Worm (Caenorhabditis elegans) whole organism, L1 larva: ENCODE results near the gene rab-7.

ENCODE experiments used
- F16B12.6 ChIP-seq: fragments of 150-350 bp; optimal IDR thresholded peaks from 2 replicates; lab custom pipeline; 2014; ENCODE audit warnings: missing biosample characterization, missing genetic modification characterization
- alr-1 ChIP-seq: fragments of 200-800 bp; sonication (Bioruptor generic); optimal IDR thresholded peaks from 2 replicates; lab custom pipeline; 2018; ENCODE audit warnings: borderline replicate concordance, mild to moderate bottlenecking, missing genetic modification characterization, missing compliant biosample characterization
- ama-1 ChIP-seq: fragments of 150-350 bp; optimal IDR thresholded peaks from 2 replicates; lab custom pipeline; 2014
- blmp-1 ChIP-seq: fragments of 150-350 bp; optimal IDR thresholded peaks from 2 replicates; lab custom pipeline; 2014; ENCODE audit warnings: missing biosample characterization, missing genetic modification characterization
- ceh-8 ChIP-seq: fragments of 200-800 bp; sonication (Bioruptor generic); optimal IDR thresholded peaks from 2 replicates; lab custom pipeline; 2018; ENCODE audit warnings: mild to moderate bottlenecking, missing genetic modification characterization, moderate library complexity, missing compliant biosample characterization
- ceh-82 ChIP-seq, 3 experiments: fragments of 150-350 bp in 1 of 3; sonication (generic microtip) in 2 of 3; optimal IDR thresholded peaks; 2 replicates each; lab custom pipeline; 2014 to 2017; ENCODE audit warnings: missing biosample characterization in 3 of 3, missing genetic modification characterization in 3 of 3
- ces-1 ChIP-seq: fragments of 150-350 bp; optimal IDR thresholded peaks from 2 replicates; lab custom pipeline; 2014; ENCODE audit warnings: missing biosample characterization, missing genetic modification reagents, missing genetic modification characterization
- dsc-1 ChIP-seq: sonication (generic microtip); optimal IDR thresholded peaks from 2 replicates; lab custom pipeline; 2016; ENCODE audit warnings: mild to moderate bottlenecking, missing genetic modification characterization, missing compliant biosample characterization
- efl-1 ChIP-seq, 4 experiments: fragments of 150-350 bp; optimal IDR thresholded peaks in 3 of 4; peaks in 1 of 4; 1 replicate in 1 of 4; 2 replicates in 3 of 4; lab custom pipeline; 2014; ENCODE audit warnings: missing biosample characterization in 2 of 4, missing genetic modification characterization in 2 of 4, missing genetic modification reagents in 2 of 4
- efl-3 ChIP-seq: fragments of 200-800 bp; sonication (Bioruptor generic); optimal IDR thresholded peaks from 2 replicates; lab custom pipeline; 2018; ENCODE audit warnings: mild to moderate bottlenecking, missing genetic modification characterization, missing compliant biosample characterization
- egl-13 ChIP-seq: sonication (generic microtip); optimal IDR thresholded peaks from 2 replicates; lab custom pipeline; 2016; ENCODE audit warnings: missing genotype, missing genetic modification reagents, missing genetic modification characterization, missing compliant biosample characterization
- egl-27 ChIP-seq, 2 experiments: fragments of 150-350 bp in 1 of 2; sonication (generic microtip); optimal IDR thresholded peaks; 3 replicates each; lab custom pipeline; 2017 to 2018; ENCODE audit warnings: missing biosample characterization in 2 of 2, missing genetic modification characterization in 2 of 2, missing genetic modification reagents in 2 of 2
- hlh-17 ChIP-seq: fragments of 200-800 bp; sonication (Bioruptor generic); optimal IDR thresholded peaks from 2 replicates; lab custom pipeline; 2018; ENCODE audit warnings: missing genetic modification characterization, mild to moderate bottlenecking, missing compliant biosample characterization, moderate library complexity, borderline replicate concordance
- irx-1 ChIP-seq: sonication (generic microtip); optimal IDR thresholded peaks from 2 replicates; lab custom pipeline; 2016; ENCODE audit warnings: missing genetic modification characterization, missing compliant biosample characterization
- lin-13 ChIP-seq: fragments of 150-350 bp; optimal IDR thresholded peaks from 2 replicates; lab custom pipeline; 2014; ENCODE audit warnings: missing biosample characterization, missing genetic modification reagents, missing genetic modification characterization
- lin-14 ChIP-seq: fragments of 200-800 bp; sonication (Bioruptor generic); optimal IDR thresholded peaks from 2 replicates; lab custom pipeline; 2018; ENCODE audit warnings: mild to moderate bottlenecking, missing genetic modification characterization, moderate library complexity, missing compliant biosample characterization
- lin-15B ChIP-seq: fragments of 150-350 bp; sonication (generic microtip); optimal IDR thresholded peaks from 3 replicates; lab custom pipeline; 2014; ENCODE audit warnings: missing biosample characterization, missing genetic modification characterization
- lin-39 ChIP-seq: fragments of 150-350 bp; optimal IDR thresholded peaks from 2 replicates; lab custom pipeline; 2014; ENCODE audit warnings: missing biosample characterization, missing genetic modification reagents, missing genetic modification characterization
- lir-3 ChIP-seq: sonication (generic microtip); optimal IDR thresholded peaks from 2 replicates; lab custom pipeline; 2016; ENCODE audit warnings: mild to moderate bottlenecking, missing genetic modification characterization, moderate library complexity, missing compliant biosample characterization; ENCODE audit not compliant: poor library complexity
- mab-9 ChIP-seq: fragments of 200-800 bp; sonication (Bioruptor generic); IDR thresholded peaks from 2 replicates; pipeline ENCODE4 v1.3.6; 2022; ENCODE audit warnings: missing genetic modification reagents, missing genetic modification characterization, missing compliant biosample characterization
- mdl-1 ChIP-seq, 2 experiments: fragments of 150-350 bp; optimal IDR thresholded peaks; 2 replicates each; lab custom pipeline; 2014 to 2017; ENCODE audit warnings: missing biosample characterization in 2 of 2, missing genetic modification characterization in 2 of 2, inconsistent platforms in 1 of 2
- nhr-12 ChIP-seq: sonication (generic microtip); optimal IDR thresholded peaks from 2 replicates; lab custom pipeline; 2017; ENCODE audit warnings: missing biosample characterization, missing genetic modification characterization
- nhr-19 ChIP-seq: fragments of 200-800 bp; sonication (Bioruptor generic); conservative IDR thresholded peaks from 2 replicates; pipeline ENCODE4 v1.3.6; 2022; ENCODE audit warnings: missing genetic modification characterization, missing compliant biosample characterization
- nhr-237 ChIP-seq: fragments of 150-350 bp; optimal IDR thresholded peaks from 2 replicates; lab custom pipeline; 2014; ENCODE audit warnings: missing biosample characterization, missing genetic modification characterization
- nhr-28 ChIP-seq: fragments of 150-350 bp; optimal IDR thresholded peaks from 2 replicates; lab custom pipeline; 2014; ENCODE audit warnings: missing biosample characterization, missing genetic modification characterization
- nhr-84 ChIP-seq: sonication (generic microtip); optimal IDR thresholded peaks from 2 replicates; lab custom pipeline; 2017; ENCODE audit warnings: missing biosample characterization, missing genetic modification characterization
- nhr-85 ChIP-seq: sonication (generic microtip); peaks from one replicate; lab custom pipeline; 2016; ENCODE audit warnings: missing genetic modification characterization, inconsistent platforms, missing compliant biosample characterization
- nhr-90 ChIP-seq: sonication (generic microtip); optimal IDR thresholded peaks from 2 replicates; lab custom pipeline; 2016; ENCODE audit warnings: mild to moderate bottlenecking, missing genetic modification characterization, missing compliant biosample characterization; ENCODE audit not compliant: poor library complexity
- pax-3 ChIP-seq: fragments of 200-800 bp; sonication (Bioruptor generic); optimal IDR thresholded peaks from 2 replicates; lab custom pipeline; 2018; ENCODE audit warnings: mild to moderate bottlenecking, missing genetic modification characterization, moderate library complexity, missing compliant biosample characterization
- rnt-1 ChIP-seq: sonication (generic microtip); optimal IDR thresholded peaks from 2 replicates; lab custom pipeline; 2016; ENCODE audit warnings: mild to moderate bottlenecking, missing genetic modification characterization, moderate library complexity, missing compliant biosample characterization
- snpc-4 ChIP-seq: fragments of 150-350 bp; optimal IDR thresholded peaks from 2 replicates; lab custom pipeline; 2014; ENCODE audit warnings: missing biosample characterization, missing genetic modification characterization
- sox-4 ChIP-seq: sonication (generic microtip); optimal IDR thresholded peaks from 2 replicates; lab custom pipeline; 2016; ENCODE audit warnings: missing genetic modification characterization, missing compliant biosample characterization
- tlp-1 ChIP-seq: fragments of 150-350 bp; optimal IDR thresholded peaks from 2 replicates; lab custom pipeline; 2014; ENCODE audit warnings: missing biosample characterization, missing genetic modification characterization
- unc-30 ChIP-seq: sonication (generic microtip); optimal IDR thresholded peaks from 2 replicates; lab custom pipeline; 2017; ENCODE audit warnings: missing biosample characterization, missing genetic modification characterization
- unc-86 ChIP-seq: sonication (generic microtip); optimal IDR thresholded peaks from 2 replicates; lab custom pipeline; 2016; ENCODE audit warnings: missing genetic modification characterization, missing compliant biosample characterization
- unc-98 ChIP-seq: fragments of 200-800 bp; sonication (Bioruptor generic); IDR thresholded peaks from 2 replicates; pipeline ENCODE4 v1.3.6; 2022; ENCODE audit warnings: missing genetic modification characterization, missing compliant biosample characterization
- vab-15 ChIP-seq: sonication (generic microtip); optimal IDR thresholded peaks from 2 replicates; lab custom pipeline; 2017; ENCODE audit warnings: missing genotype, mild to moderate bottlenecking, missing genetic modification characterization, missing compliant biosample characterization
- zag-1 ChIP-seq: fragments of 150-350 bp; optimal IDR thresholded peaks from 2 replicates; lab custom pipeline; 2014; ENCODE audit warnings: missing biosample characterization, missing genetic modification characterization
- zip-4 ChIP-seq: fragments of 200-800 bp; sonication (Bioruptor generic); optimal IDR thresholded peaks from 2 replicates; lab custom pipeline; 2018; ENCODE audit warnings: mild to moderate bottlenecking, missing genetic modification characterization, moderate library complexity, missing compliant biosample characterization
- ztf-4 ChIP-seq: fragments of 150-350 bp; optimal IDR thresholded peaks from 2 replicates; lab custom pipeline; 2014; ENCODE audit warnings: missing biosample characterization, missing genetic modification characterization

rab-7 gene

DNA sequence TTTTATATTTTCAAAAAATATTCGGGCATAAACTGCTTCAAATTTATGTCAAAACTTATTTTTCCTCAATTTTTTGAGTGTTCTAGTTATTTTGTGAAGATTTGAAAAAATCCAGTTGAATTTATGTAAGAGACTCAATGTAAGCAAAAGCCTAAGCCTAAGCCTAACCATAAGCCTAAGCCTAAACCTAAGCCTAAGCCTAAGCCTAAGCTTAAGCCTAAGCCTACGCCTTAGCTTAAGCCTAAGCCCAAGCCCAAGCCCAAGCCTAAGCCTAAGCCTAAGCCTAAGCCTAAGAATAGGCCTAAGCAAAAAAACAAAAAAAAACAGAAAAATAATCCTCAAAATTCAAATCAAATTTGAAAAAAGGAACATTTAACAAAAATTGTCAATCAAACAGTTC is 36.6 kb downstream of the rab-7 start:
- TF ChIP-seq tlp-1 (tag; lab: Kevin White, UChicago) (no peak), mab-9 (no peak), unc-30 (tag; lab: Kevin White, UChicago) (no peak), ztf-4 (tag; lab: Kevin White, UChicago) (no peak), nhr-12 (tag; lab: Kevin White, UChicago) (no peak), nhr-28 (tag; lab: Kevin White, UChicago) (no peak), lin-14 (GFP tag; lab: Kevin White, UChicago) (no peak), egl-13 (tag; lab: Kevin White, UChicago) (no peak), unc-86 (no peak), nhr-84 (tag; lab: Kevin White, UChicago) (no peak), snpc-4 (tag; lab: Kevin White, UChicago) (no peak)

DNA sequence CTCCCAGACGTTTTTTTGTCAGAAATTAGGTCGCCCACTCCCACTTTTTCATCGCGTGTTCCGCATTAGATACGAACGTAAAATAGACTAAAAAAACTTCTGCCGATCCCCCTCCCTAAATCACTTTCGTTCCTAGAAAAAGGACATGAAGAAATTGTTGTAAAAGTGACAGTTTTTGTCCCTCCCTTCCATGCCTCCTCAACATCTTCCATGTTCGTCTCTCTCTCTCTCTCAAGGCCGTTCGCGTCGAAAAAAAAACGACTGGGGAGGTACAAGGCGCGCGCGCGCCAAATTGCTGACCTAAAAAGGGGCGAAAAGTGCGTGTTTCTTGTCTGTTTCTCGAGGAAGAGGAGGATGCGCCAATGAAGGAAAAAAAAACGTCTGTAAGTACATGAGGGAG is 38.0 kb downstream of the rab-7 start:
- TF ChIP-seq efl-3: no peak
- no peak for TF ChIP-seq ces-1 (GFP tag; lab: Kevin White, UChicago)
- TF ChIP-seq ztf-4 (tag; lab: Kevin White, UChicago): no peak
- TF ChIP-seq lin-14 (GFP tag; lab: Kevin White, UChicago): peak; percentile 26
- TF ChIP-seq pax-3 (tag; lab: Kevin White, UChicago): no peak
- no peak for TF ChIP-seq lin-13 (GFP tag; lab: Kevin White, UChicago)
- no peak for TF ChIP-seq efl-1 (optimal IDR thresholded peaks at IDR 0.05; lab: Kevin White, UChicago)
- peak in 1 of 2 experiments; percentile 65 for TF ChIP-seq efl-1 (GFP tag; optimal IDR thresholded peaks at IDR 0.05 in 1 of 2; lab: Kevin White, UChicago)
- peak; percentile 78 for TF ChIP-seq blmp-1 (tag; lab: Kevin White, UChicago)
- no peak for TF ChIP-seq irx-1 (tag; lab: Kevin White, UChicago)

DNA sequence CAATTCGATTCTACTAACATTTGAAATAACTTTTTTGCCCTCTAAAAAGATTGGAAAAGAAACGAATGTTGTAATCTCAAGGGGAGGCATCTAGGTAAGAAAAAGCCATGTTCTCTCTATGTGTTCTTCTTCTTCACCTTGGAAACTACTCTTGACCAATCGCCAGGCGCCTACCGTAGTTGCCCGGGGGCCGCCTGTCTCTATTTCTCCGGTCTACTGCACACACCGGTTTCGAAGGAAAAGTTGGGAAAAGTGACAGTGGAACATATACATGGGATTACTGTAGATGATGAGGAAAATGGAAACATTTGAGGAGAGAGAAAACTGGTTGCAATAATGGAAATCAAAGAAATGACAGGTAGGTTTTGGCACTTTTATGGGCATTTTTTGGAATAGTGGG is 40.2 kb downstream of the rab-7 start:
- no peak for TF ChIP-seq lin-13 (GFP tag; lab: Kevin White, UChicago)
- TF ChIP-seq, all 84 proteins: peak for 0

DNA sequence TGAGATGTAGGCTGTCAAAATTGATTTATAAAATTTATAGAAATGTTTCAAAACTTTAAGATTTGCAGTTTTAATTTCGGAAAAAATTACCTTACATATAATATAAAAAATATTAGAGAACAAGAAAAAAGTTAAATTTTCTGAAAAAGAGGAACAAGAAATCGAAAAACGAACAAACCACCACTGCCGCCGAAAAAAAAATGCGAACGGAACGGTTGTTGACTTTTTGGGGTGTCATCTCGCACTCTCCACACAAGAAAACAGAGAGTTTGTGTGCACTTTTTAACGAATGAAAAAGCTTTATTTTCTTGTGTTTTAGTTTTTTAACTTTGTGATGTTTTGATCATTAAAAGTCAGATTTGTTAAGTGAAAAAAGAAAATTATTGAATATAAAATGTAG is 41.5 kb downstream of the rab-7 start:
- TF ChIP-seq nhr-237 (no peak), egl-27 (tag; optimal IDR thresholded peaks at IDR 0.05; lab: Kevin White, UChicago) (no peak), sox-4 (no peak), lin-15B (no peak), nhr-19 (GFP tag; lab: Robert Waterston, UW) (no peak), nhr-12 (tag; lab: Kevin White, UChicago) (no peak), rnt-1 (tag; lab: Kevin White, UChicago) (no peak), egl-13 (tag; lab: Kevin White, UChicago) (no peak), vab-15 (tag; lab: Kevin White, UChicago) (no peak), lin-39 (tag; lab: Kevin White, UChicago) (no peak), unc-98 (GFP tag; lab: Robert Waterston, UW) (no peak), lir-3 (no peak), efl-3 (no peak), ama-1 (lab: Kevin White, UChicago) (no peak), mdl-1 (tag; optimal IDR thresholded peaks at IDR 0.05; lab: Kevin White, UChicago) (no peak), zip-4 (GFP tag; lab: Kevin White, UChicago) (no peak), F16B12.6 (tag; lab: Kevin White, UChicago) (no peak), pax-3 (tag; lab: Kevin White, UChicago) (no peak), hlh-17 (GFP tag; lab: Kevin White, UChicago) (no peak)

DNA sequence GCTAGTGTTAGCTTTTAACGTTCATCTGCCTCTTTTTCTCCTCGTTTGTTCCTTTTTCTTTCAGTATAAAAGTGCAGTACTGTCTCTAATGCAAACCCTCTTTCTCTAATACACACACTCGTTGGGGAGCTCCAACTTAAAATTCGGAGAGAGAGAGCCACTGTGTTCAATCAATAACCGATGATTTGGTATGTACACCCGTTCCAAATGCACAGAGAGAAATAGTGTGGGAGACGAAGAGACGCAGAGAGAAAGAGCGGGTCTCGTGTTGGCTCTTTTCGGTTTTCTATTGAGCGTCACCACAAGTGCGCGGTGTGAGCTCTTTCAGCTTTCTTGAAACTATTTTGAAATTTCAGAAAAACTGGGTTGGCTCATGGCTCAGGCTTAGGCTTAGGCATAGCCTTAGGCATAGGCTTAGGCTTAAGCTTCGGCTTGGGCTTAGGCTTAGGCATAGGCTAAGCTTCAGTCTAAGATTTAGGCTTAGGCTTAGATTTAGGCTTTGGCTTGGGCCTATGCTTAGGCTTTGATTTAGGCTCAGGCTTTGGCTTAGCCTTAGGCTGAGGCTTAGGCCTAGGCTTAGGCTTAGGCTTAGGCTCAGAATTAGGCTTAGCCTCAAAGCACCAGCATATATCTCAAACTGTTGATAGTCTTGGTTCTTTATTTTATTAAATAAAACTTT is 43.0 kb downstream of the rab-7 start:
- TF ChIP-seq zag-1 (tag; lab: Kevin White, UChicago): no peak
- no peak for TF ChIP-seq alr-1 (tag; lab: Kevin White, UChicago)
- TF ChIP-seq ceh-82 (tag; optimal IDR thresholded peaks at IDR 0.05; lab: Kevin White, UChicago): no peak
- TF ChIP-seq nhr-85: no peak
- TF ChIP-seq nhr-90 (tag; lab: Kevin White, UChicago): no peak
- no peak for TF ChIP-seq dsc-1 (tag; lab: Kevin White, UChicago)
- no peak for TF ChIP-seq rnt-1 (tag; lab: Kevin White, UChicago)
- no peak for TF ChIP-seq ceh-8
- no peak for TF ChIP-seq nhr-19 (GFP tag; lab: Robert Waterston, UW)
- no peak for TF ChIP-seq vab-15 (tag; lab: Kevin White, UChicago)
